Worm (Caenorhabditis elegans) whole organism, late embryonic: ENCODE measurements around the gene com-1.

Experiments used
- nfya-1 ChIP-seq: sonication (generic microtip); optimal IDR thresholded peaks from 2 replicates; lab custom pipeline; 2017; ENCODE audit warnings: missing genetic modification characterization, mild to moderate bottlenecking, missing compliant biosample characterization, antibody characterized with exemption, moderate library complexity
- pha-4 ChIP-seq: fragments of 150-350 bp; optimal IDR thresholded peaks from 2 replicates; lab custom pipeline; 2018; ENCODE audit warnings: missing biosample characterization, missing genetic modification reagents, missing genetic modification characterization

ce11 chrIII:10935944-10936343 is 39.8 kb downstream of the com-1 start, which contains the start of gene rle-1:
- TF ChIP-seq pha-4 (no peak), nfya-1 (tag; lab: Kevin White, UChicago) (no peak)
